Worm (Caenorhabditis elegans) whole organism, young adult: ENCODE measurements around the gene VZK822L.2.

ENCODE experiments used
- B0035.1 ChIP-seq: sonication (generic microtip); optimal IDR thresholded peaks from 2 replicates; lab custom pipeline; 2016; ENCODE audit warnings: missing genetic modification characterization, mild to moderate bottlenecking, missing compliant biosample characterization, missing genotype, missing genetic modification reagents
- B0336.3 ChIP-seq: fragments of 200-800 bp; sonication (Bioruptor generic); IDR thresholded peaks from 2 replicates; pipeline ENCODE4 v1.3.6; 2022; ENCODE audit warnings: missing genetic modification characterization, missing compliant biosample characterization
- C06A6.2 ChIP-seq: fragments of 200-800 bp; sonication (Bioruptor generic); conservative IDR thresholded peaks from 2 replicates; pipeline ENCODE4 v1.3.6; 2022; ENCODE audit warnings: missing genetic modification characterization, missing compliant biosample characterization
- F10E7.11 ChIP-seq: sonication (generic microtip); optimal IDR thresholded peaks from 2 replicates; lab custom pipeline; 2017; ENCODE audit warnings: mild to moderate bottlenecking, missing genetic modification characterization, moderate library complexity, missing compliant biosample characterization
- F23B12.7 ChIP-seq: sonication (generic microtip); optimal IDR thresholded peaks from 2 replicates; lab custom pipeline; 2017; ENCODE audit warnings: missing genetic modification characterization, mild to moderate bottlenecking, missing compliant biosample characterization, antibody characterized with exemption, moderate library complexity; ENCODE audit not compliant: insufficient read depth
- F37B4.10 ChIP-seq: fragments of 200-800 bp; sonication (Bioruptor generic); IDR thresholded peaks from 2 replicates; pipeline ENCODE4 v1.3.6; 2022; ENCODE audit warnings: missing genetic modification characterization, missing compliant biosample characterization
- F55B11.4 ChIP-seq: sonication (generic microtip); optimal IDR thresholded peaks from 2 replicates; lab custom pipeline; 2016; ENCODE audit warnings: missing compliant biosample characterization, missing genetic modification characterization, borderline replicate concordance; ENCODE audit not compliant: insufficient read depth
- K11D2.4 ChIP-seq: fragments of 200-800 bp; sonication (Bioruptor generic); IDR thresholded peaks from 2 replicates; pipeline ENCODE4 v1.3.6; 2022; ENCODE audit warnings: missing genetic modification reagents, missing genetic modification characterization, missing compliant biosample characterization
- K12H6.12 ChIP-seq: fragments of 200-800 bp; sonication (Bioruptor generic); optimal IDR thresholded peaks from 2 replicates; lab custom pipeline; 2018; ENCODE audit warnings: mild to moderate bottlenecking, missing genetic modification characterization, missing compliant biosample characterization
- T26A5.8 ChIP-seq: sonication (generic microtip); optimal IDR thresholded peaks from 2 replicates; lab custom pipeline; 2016; ENCODE audit warnings: missing genetic modification characterization, missing compliant biosample characterization
- Y53F4B.3 ChIP-seq: fragments of 200-800 bp; sonication (Bioruptor generic); IDR thresholded peaks from 2 replicates; pipeline ENCODE4 v1.3.6; 2022; ENCODE audit warnings: missing genetic modification reagents, missing genetic modification characterization, missing compliant biosample characterization
- Y56A3A.18 ChIP-seq: fragments of 200-800 bp; sonication (Bioruptor generic); IDR thresholded peaks from 2 replicates; pipeline ENCODE4 v1.3.6; 2022; ENCODE audit warnings: missing genetic modification reagents, missing genetic modification characterization, missing compliant biosample characterization
- Y79H2A.3 ChIP-seq: fragments of 200-800 bp; sonication (Bioruptor generic); conservative IDR thresholded peaks from 2 replicates; pipeline ENCODE4 v1.3.6; 2022; ENCODE audit warnings: missing genetic modification reagents, missing genetic modification characterization, missing compliant biosample characterization
- Y95B8A.8 ChIP-seq: fragments of 200-800 bp; sonication (Bioruptor generic); IDR thresholded peaks from 2 replicates; pipeline ENCODE4 v1.3.6; 2022; ENCODE audit warnings: missing genetic modification reagents, missing genetic modification characterization, missing compliant biosample characterization
- ZK185.1 ChIP-seq: sonication (generic microtip); optimal IDR thresholded peaks from 2 replicates; lab custom pipeline; 2016; ENCODE audit warnings: mild to moderate bottlenecking, missing genetic modification characterization, missing compliant biosample characterization; ENCODE audit not compliant: poor library complexity, severe bottlenecking
- akir-1 ChIP-seq: fragments of 200-800 bp; sonication (Bioruptor generic); optimal IDR thresholded peaks from 2 replicates; lab custom pipeline; 2018; ENCODE audit warnings: mild to moderate bottlenecking, missing genetic modification characterization, moderate library complexity, missing compliant biosample characterization
- aptf-2 ChIP-seq: fragments of 200-800 bp; sonication (Bioruptor generic); conservative IDR thresholded peaks from 2 replicates; pipeline ENCODE4 v1.3.6; 2022; ENCODE audit warnings: missing genetic modification reagents, missing genetic modification characterization, missing compliant biosample characterization
- atf-7 ChIP-seq: sonication (generic microtip); optimal IDR thresholded peaks from 2 replicates; lab custom pipeline; 2017; ENCODE audit warnings: mild to moderate bottlenecking, missing genetic modification characterization, missing compliant biosample characterization
- athp-1 ChIP-seq: sonication (generic microtip); optimal IDR thresholded peaks from 2 replicates; lab custom pipeline; 2017; ENCODE audit warnings: mild to moderate bottlenecking, missing genetic modification characterization, missing compliant biosample characterization
- bed-1 ChIP-seq: fragments of 200-800 bp; sonication (Bioruptor generic); IDR thresholded peaks from 2 replicates; pipeline ENCODE4 v1.3.6; 2022; ENCODE audit warnings: missing genetic modification reagents, missing genetic modification characterization, missing compliant biosample characterization
- ccch-3 ChIP-seq: fragments of 200-800 bp; sonication (Bioruptor generic); optimal IDR thresholded peaks from 2 replicates; lab custom pipeline; 2018; ENCODE audit warnings: mild to moderate bottlenecking, missing genetic modification characterization, missing compliant biosample characterization
- ceh-100 ChIP-seq: fragments of 200-800 bp; sonication (Bioruptor generic); IDR thresholded peaks from 2 replicates; pipeline ENCODE4 v1.3.6; 2022; ENCODE audit warnings: missing genetic modification reagents, missing genetic modification characterization, missing compliant biosample characterization
- ceh-58 ChIP-seq: fragments of 200-800 bp; sonication (Bioruptor generic); IDR thresholded peaks from 2 replicates; pipeline ENCODE4 v1.3.6; 2022; ENCODE audit warnings: missing genetic modification characterization, missing compliant biosample characterization
- ceh-91 ChIP-seq: fragments of 200-800 bp; sonication (Bioruptor generic); IDR thresholded peaks from 2 replicates; pipeline ENCODE4 v1.3.6; 2022; ENCODE audit warnings: missing genetic modification reagents, missing genetic modification characterization, missing compliant biosample characterization
- dox-1 ChIP-seq: fragments of 200-800 bp; sonication (Bioruptor generic); IDR thresholded peaks from 2 replicates; pipeline ENCODE4 v1.3.6; 2022; ENCODE audit warnings: missing genetic modification reagents, missing genetic modification characterization, missing compliant biosample characterization
- dpl-1 ChIP-seq: fragments of 150-350 bp; optimal IDR thresholded peaks from 2 replicates; lab custom pipeline; 2014; ENCODE audit warnings: missing biosample characterization, missing genetic modification reagents, missing genetic modification characterization
- egl-44 ChIP-seq: fragments of 200-800 bp; sonication (Bioruptor generic); IDR thresholded peaks from 2 replicates; pipeline ENCODE4 v1.3.6; 2022; ENCODE audit warnings: missing genetic modification reagents, missing genetic modification characterization, missing compliant biosample characterization
- egrh-3 ChIP-seq: fragments of 200-800 bp; sonication (Bioruptor generic); IDR thresholded peaks from 2 replicates; pipeline ENCODE4 v1.3.6; 2022; ENCODE audit warnings: missing genetic modification reagents, missing genetic modification characterization, missing compliant biosample characterization
- ets-4 ChIP-seq: fragments of 200-800 bp; sonication (Bioruptor generic); optimal IDR thresholded peaks from 2 replicates; lab custom pipeline; 2018; ENCODE audit warnings: mild to moderate bottlenecking, missing genetic modification characterization, missing compliant biosample characterization
- fkh-3 ChIP-seq: sonication (generic microtip); optimal IDR thresholded peaks from 2 replicates; lab custom pipeline; 2016; ENCODE audit warnings: mild to moderate bottlenecking, missing genetic modification characterization, missing compliant biosample characterization
- gei-17 ChIP-seq: fragments of 200-800 bp; sonication (Bioruptor generic); optimal IDR thresholded peaks from 2 replicates; lab custom pipeline; 2018; ENCODE audit warnings: mild to moderate bottlenecking, missing genetic modification characterization, missing compliant biosample characterization
- him-1 ChIP-seq: sonication (generic microtip); optimal IDR thresholded peaks from 2 replicates; lab custom pipeline; 2016; ENCODE audit warnings: missing genotype, missing genetic modification reagents, missing genetic modification characterization, missing compliant biosample characterization
- hlh-26 ChIP-seq: fragments of 200-800 bp; sonication (Bioruptor generic); conservative IDR thresholded peaks from 2 replicates; pipeline ENCODE4 v1.3.6; 2022; ENCODE audit warnings: missing genetic modification reagents, missing genetic modification characterization, missing compliant biosample characterization
- hmg-1.2 ChIP-seq: fragments of 200-800 bp; sonication (Bioruptor generic); IDR thresholded peaks from 2 replicates; pipeline ENCODE4 v1.3.6; 2022; ENCODE audit warnings: missing genetic modification reagents, missing genetic modification characterization, missing compliant biosample characterization
- hmg-20 ChIP-seq: fragments of 200-800 bp; sonication (Bioruptor generic); IDR thresholded peaks from 2 replicates; pipeline ENCODE4 v1.3.6; 2022; ENCODE audit warnings: missing genetic modification reagents, missing genetic modification characterization, missing compliant biosample characterization
- hrde-1 ChIP-seq: sonication (generic microtip); optimal IDR thresholded peaks from 2 replicates; lab custom pipeline; 2016; ENCODE audit warnings: missing genetic modification characterization, mild to moderate bottlenecking, missing compliant biosample characterization, moderate library complexity, missing genotype, missing genetic modification reagents, borderline replicate concordance
- hsf-1 ChIP-seq: fragments of 200-800 bp; sonication (Bioruptor generic); IDR thresholded peaks from 2 replicates; pipeline ENCODE4 v1.3.6; 2022; ENCODE audit warnings: missing genetic modification reagents, missing genetic modification characterization, missing compliant biosample characterization
- lag-1 ChIP-seq: fragments of 200-800 bp; sonication (Bioruptor generic); IDR thresholded peaks from 2 replicates; pipeline ENCODE4 v1.3.6; 2022; ENCODE audit warnings: missing genetic modification reagents, missing genetic modification characterization, missing compliant biosample characterization
- lin-54 ChIP-seq: fragments of 200-800 bp; sonication (Bioruptor generic); optimal IDR thresholded peaks from 2 replicates; lab custom pipeline; 2018; ENCODE audit warnings: mild to moderate bottlenecking, missing genetic modification characterization, missing compliant biosample characterization
- madf-3 ChIP-seq: fragments of 200-800 bp; sonication (Bioruptor generic); IDR thresholded peaks from 2 replicates; pipeline ENCODE4 v1.3.6; 2022; ENCODE audit warnings: missing genetic modification reagents, missing genetic modification characterization, missing compliant biosample characterization
- mes-4 ChIP-seq: sonication (generic microtip); optimal IDR thresholded peaks from 2 replicates; lab custom pipeline; 2016; ENCODE audit warnings: missing genotype, missing genetic modification characterization, missing compliant biosample characterization
- nhr-80 ChIP-seq: sonication (generic microtip); optimal IDR thresholded peaks from 2 replicates; lab custom pipeline; 2016; ENCODE audit warnings: missing genetic modification characterization, missing compliant biosample characterization
- pbrm-1 ChIP-seq: fragments of 200-800 bp; sonication (Bioruptor generic); IDR thresholded peaks from 2 replicates; pipeline ENCODE4 v1.3.6; 2022; ENCODE audit warnings: missing genetic modification reagents, missing genetic modification characterization, missing compliant biosample characterization
- pha-4 ChIP-seq: fragments of 150-350 bp; sonication (generic microtip); optimal IDR thresholded peaks from 2 replicates; lab custom pipeline; 2014; ENCODE audit warnings: missing biosample characterization, missing genetic modification reagents, missing genetic modification characterization
- snpc-4 ChIP-seq, 5 experiments: fragments of 150-350 bp in 1 of 5; sonication (generic microtip) in 4 of 5; optimal IDR thresholded peaks; 2 replicates each; lab custom pipeline; 2014 to 2018; ENCODE audit warnings: missing genetic modification characterization in 5 of 5, missing biosample characterization in 3 of 5, antibody characterized with exemption in 2 of 5, mild to moderate bottlenecking in 2 of 5, missing compliant biosample characterization in 2 of 5, missing genotype in 2 of 5, moderate library complexity in 2 of 5, missing genetic modification reagents in 1 of 5
- somi-1 ChIP-seq: fragments of 200-800 bp; sonication (Bioruptor generic); optimal IDR thresholded peaks from 2 replicates; lab custom pipeline; 2018; ENCODE audit warnings: mild to moderate bottlenecking, missing genetic modification characterization, missing compliant biosample characterization
- sptf-2 ChIP-seq: fragments of 200-800 bp; sonication (Bioruptor generic); optimal IDR thresholded peaks from 2 replicates; lab custom pipeline; 2018; ENCODE audit warnings: mild to moderate bottlenecking, missing genetic modification characterization, missing compliant biosample characterization
- tbp1 ChIP-seq: fragments of 200-800 bp; sonication (Bioruptor generic); optimal IDR thresholded peaks from 2 replicates; lab custom pipeline; 2018; ENCODE audit warnings: mild to moderate bottlenecking, missing genetic modification characterization, missing compliant biosample characterization
- ztf-28 ChIP-seq: fragments of 200-800 bp; sonication (Bioruptor generic); IDR thresholded peaks from 2 replicates; pipeline ENCODE4 v1.3.6; 2022; ENCODE audit warnings: missing genetic modification reagents, missing genetic modification characterization, missing compliant biosample characterization

VZK822L.2 gene

DNA sequence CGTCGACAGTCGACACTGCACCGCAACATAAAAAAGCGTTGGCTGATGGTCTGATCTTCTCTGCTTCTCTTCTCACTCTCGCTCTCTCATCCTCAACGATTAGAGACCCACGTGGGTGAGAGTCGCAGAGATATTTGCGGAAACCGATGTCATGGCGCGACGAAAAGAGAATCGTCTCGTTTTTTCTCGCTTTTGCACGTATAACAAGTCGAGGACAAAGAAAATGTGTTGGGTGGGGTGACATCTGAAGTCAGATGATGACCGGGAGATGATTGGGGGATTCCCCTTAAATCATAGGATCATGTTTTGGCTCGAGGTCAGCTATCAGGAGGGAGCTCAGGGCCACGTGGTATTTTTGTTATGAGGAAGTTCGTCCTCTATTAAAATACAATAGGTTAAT is 44.6 kb downstream of the VZK822L.2 start (continued):
- peak; percentile 29; the same call in 1 of the 2 replicates for TF ChIP-seq egrh-3 (GFP tag; lab: Robert Waterston, UW)
- TF ChIP-seq dpl-1 (GFP tag; lab: Kevin White, UChicago): no peak
- TF ChIP-seq Y95B8A.8: no peak
- peak; percentile 44; the same call in 1 of the 2 replicates for TF ChIP-seq pbrm-1 (GFP tag; lab: Robert Waterston, UW)
- TF ChIP-seq him-1 (tag; lab: Kevin White, UChicago): no peak
- no peak for TF ChIP-seq ceh-58 (GFP tag; lab: Robert Waterston, UW)
- TF ChIP-seq ztf-28 (GFP tag; lab: Robert Waterston, UW): no peak
- peak; percentile 97 for TF ChIP-seq somi-1 (GFP tag; lab: Kevin White, UChicago)
- TF ChIP-seq madf-3 (GFP tag; lab: Robert Waterston, UW): no peak
- TF ChIP-seq hmg-1.2 (GFP tag; lab: Robert Waterston, UW): peak; percentile 59; the same call in 1 of the 2 replicates
- no peak for TF ChIP-seq Y53F4B.3 (GFP tag; lab: Robert Waterston, UW)
- no peak for TF ChIP-seq hrde-1
- TF ChIP-seq F10E7.11 (tag; lab: Kevin White, UChicago): no peak
- no peak for TF ChIP-seq ceh-91
- peak; percentile 93 for TF ChIP-seq K11D2.4
- TF ChIP-seq hmg-20: no peak
- TF ChIP-seq Y56A3A.18 (GFP tag; lab: Robert Waterston, UW): no peak
- no peak for TF ChIP-seq snpc-4 (GFP tag; optimal IDR thresholded peaks at IDR 0.05; lab: Kevin White, UChicago)
- TF ChIP-seq snpc-4 (tag; optimal IDR thresholded peaks at IDR 0.05; lab: Kevin White, UChicago): peak in 1 of 4 experiments; percentile 44
- peak; percentile 71 for TF ChIP-seq dox-1 (GFP tag; lab: Robert Waterston, UW)
- peak; percentile 84 for TF ChIP-seq nhr-80
- no peak for TF ChIP-seq ceh-100 (GFP tag; lab: Robert Waterston, UW)
- no peak for TF ChIP-seq F23B12.7
- TF ChIP-seq C06A6.2 (GFP tag; lab: Robert Waterston, UW): peak; percentile 87
- peak; percentile 90 for TF ChIP-seq egl-44 (GFP tag; lab: Robert Waterston, UW)
- no peak for TF ChIP-seq B0035.1
- TF ChIP-seq Y79H2A.3: no peak
- TF ChIP-seq athp-1: peak; percentile 49
- peak; percentile 77 for TF ChIP-seq hsf-1 (GFP tag; lab: Robert Waterston, UW)
- no peak for TF ChIP-seq sptf-2
- peak; percentile 40 for TF ChIP-seq lin-54 (GFP tag; lab: Kevin White, UChicago)
- TF ChIP-seq hlh-26: no peak
- TF ChIP-seq F55B11.4 (tag; lab: Kevin White, UChicago): no peak
- TF ChIP-seq lag-1 (GFP tag; lab: Robert Waterston, UW): no peak
- TF ChIP-seq B0336.3 (GFP tag; lab: Robert Waterston, UW): peak; percentile 86; the same call in 1 of the 2 replicates
- no peak for TF ChIP-seq mes-4 (tag; lab: Kevin White, UChicago)
- TF ChIP-seq T26A5.8 (tag; lab: Kevin White, UChicago): no peak
- peak; percentile 16 for TF ChIP-seq ets-4 (GFP tag; lab: Kevin White, UChicago)
- peak; percentile 64 for TF ChIP-seq tbp1 (GFP tag; lab: Kevin White, UChicago)
- TF ChIP-seq ZK185.1 (tag; lab: Kevin White, UChicago): no peak
- TF ChIP-seq aptf-2 (GFP tag; lab: Robert Waterston, UW): no peak
- TF ChIP-seq akir-1: peak; percentile 32
- peak; percentile 74 for TF ChIP-seq gei-17
- TF ChIP-seq ccch-3: no peak
- peak; percentile 77 for TF ChIP-seq pha-4 (tag; lab: Kevin White, UChicago)
- no peak for TF ChIP-seq fkh-3 (tag; lab: Kevin White, UChicago)
- TF ChIP-seq bed-1 (GFP tag; lab: Robert Waterston, UW): no peak
- no peak for TF ChIP-seq F37B4.10
- TF ChIP-seq K12H6.12: peak; percentile 82
- TF ChIP-seq atf-7 (tag; lab: Kevin White, UChicago): peak; percentile 93
